Worm (Caenorhabditis elegans): ENCODE results near the gene tofu-6.

- TF ChIP-seq ceh-82 (tag; optimal IDR thresholded peaks at IDR 0.05) (peak in 1 of 3 experiments; percentile 31), isw-1 (GFP tag; IDR thresholded peaks at IDR 0.05) (no peak), ztf-11 (tag; optimal IDR thresholded peaks at IDR 0.05) (no peak), nhr-85 (tag) (no peak)
Measured at ce11 chrII:5429522-5430257, 8.6 kb downstream of the tofu-6 start, which contains the start of the genes F07F6.4 and F07F6.2.

Measured in whole organism, L1 larva.